Worm (Caenorhabditis elegans): ENCODE data around the gene spp-9.

spp-9 gene

ce11 chrX:11454231-11454630 is 33.4 kb upstream of the spp-9 start, which contains the start of gene F48C5.2:
TSS of gene F48C5.2 (minus strand) at chrX:11454331.
- no peak for TF ChIP-seq ztf-7 (tag; optimal IDR thresholded peaks at IDR 0.05)
- TF ChIP-seq lim-7 (GFP tag; IDR thresholded peaks at IDR 0.05) = no peak
- TF ChIP-seq nhr-237 (tag; optimal IDR thresholded peaks at IDR 0.05) = no peak
- TF ChIP-seq set-16 (GFP tag; IDR thresholded peaks at IDR 0.05) = no peak
- no peak for TF ChIP-seq mep-1 (tag; optimal IDR thresholded peaks at IDR 0.05)
- no peak for TF ChIP-seq madf-5 (GFP tag; IDR thresholded peaks at IDR 0.05)

ce11 chrX:11456665-11457064 is 30.9 kb upstream of the spp-9 start:
- no peak for TF ChIP-seq mes-2 (tag; optimal IDR thresholded peaks at IDR 0.05; ENCODE audit: poor library complexity, severe bottlenecking)
- TF ChIP-seq unc-62 (GFP tag; optimal IDR thresholded peaks at IDR 0.05 in 1 of 2) = peak in 1 of 2 experiments; percentile 91
- no peak for TF ChIP-seq unc-62 (tag; optimal IDR thresholded peaks at IDR 0.05)

ce11 chrX:11461545-11461944 is 26.0 kb upstream of the spp-9 start:
- TF ChIP-seq nhr-48 (tag; optimal IDR thresholded peaks at IDR 0.05) (peak; percentile 18), pqm-1 (tag; optimal IDR thresholded peaks at IDR 0.05) (peak; percentile 19), duxl-1 (tag; optimal IDR thresholded peaks at IDR 0.05; ENCODE audit: poor library complexity) (no peak), hlh-11 (tag; optimal IDR thresholded peaks at IDR 0.05) (peak; percentile 35), hlh-30 (tag; optimal IDR thresholded peaks at IDR 0.05; ENCODE audit: insufficient read depth) (peak; percentile 39)

ce11 chrX:11462112-11462511 is 25.5 kb upstream of the spp-9 start:
- peak; percentile 6; the same call in 1 of the 2 replicates for TF ChIP-seq dmd-6 (GFP tag; IDR thresholded peaks at IDR 0.05)
- TF ChIP-seq mep-1 (tag; optimal IDR thresholded peaks at IDR 0.05) = peak; percentile 9
- peak; percentile 92 for TF ChIP-seq aha-1 (tag)
- TF ChIP-seq unc-62 (GFP tag; optimal IDR thresholded peaks at IDR 0.05 in 1 of 2) = peak in 1 of 2 experiments; percentile 99
- TF ChIP-seq unc-62 (tag; optimal IDR thresholded peaks at IDR 0.05) = no peak
- peak; percentile 1 for TF ChIP-seq mxl-3 (GFP tag; optimal IDR thresholded peaks at IDR 0.05)
- no peak for TF ChIP-seq zag-1 (tag; optimal IDR thresholded peaks at IDR 0.05)
- TF ChIP-seq spr-1 (tag; optimal IDR thresholded peaks at IDR 0.05) = no peak

ce11 chrX:11463005-11463404 is 24.6 kb upstream of the spp-9 start:
- TF ChIP-seq mdl-1 (tag; optimal IDR thresholded peaks at IDR 0.05) (peak in 1 of 2 experiments; percentile 5), aha-1 (tag) (peak; percentile 76), lin-38 (GFP tag; IDR thresholded peaks at IDR 0.05) (no peak), ceh-20 (GFP tag; IDR thresholded peaks at IDR 0.05) (0 out of 2 replicates have a peak, but pooled peaks have one; percentile 13), mep-1 (tag; optimal IDR thresholded peaks at IDR 0.05) (peak; percentile 5)

- TF ChIP-seq dve-1 (tag; optimal IDR thresholded peaks at IDR 0.05; ENCODE audit: insufficient read depth) (no peak), zip-2 (tag; optimal IDR thresholded peaks at IDR 0.05) (no peak), Y5F2A.4 (GFP tag; optimal IDR thresholded peaks at IDR 0.05) (no peak), skn-1 (tag; optimal IDR thresholded peaks at IDR 0.05) (no peak), R02D3.7 (tag; optimal IDR thresholded peaks at IDR 0.05) (no peak), lir-3 (tag; optimal IDR thresholded peaks at IDR 0.05) (no peak), lin-38 (GFP tag; IDR thresholded peaks at IDR 0.05) (no peak), daf-16 (GFP tag; optimal IDR thresholded peaks at IDR 0.05) (peak in 1 of 2 experiments; percentile 28), daf-16 (tag; optimal IDR thresholded peaks at IDR 0.05) (no peak), daf-12 (tag; optimal IDR thresholded peaks at IDR 0.05) (no peak), lin-1 (GFP tag; IDR thresholded peaks at IDR 0.05) (no peak), zfp-2 (tag; optimal IDR thresholded peaks at IDR 0.05) (no peak), D1046.2 (GFP tag; IDR thresholded peaks at IDR 0.05) (no peak), hlh-30 (tag; optimal IDR thresholded peaks at IDR 0.05; ENCODE audit: insufficient read depth) (peak; percentile 43), ceh-62 (tag; optimal IDR thresholded peaks at IDR 0.05) (no peak), nhr-111 (GFP tag; optimal IDR thresholded peaks at IDR 0.05) (no peak), spr-1 (tag; optimal IDR thresholded peaks at IDR 0.05) (no peak), rbr-2 (tag; optimal IDR thresholded peaks at IDR 0.05) (no peak), F37D6.2 (tag; optimal IDR thresholded peaks at IDR 0.05) (no peak), ceh-82 (tag; optimal IDR thresholded peaks at IDR 0.05) (no peak), zfp-3 (GFP tag; conservative IDR thresholded peaks at IDR 0.05) (no peak), nhr-28 (tag; optimal IDR thresholded peaks at IDR 0.05) (peak; percentile 6), hlh-11 (tag; optimal IDR thresholded peaks at IDR 0.05) (peak; percentile 35), mdl-1 (tag; optimal IDR thresholded peaks at IDR 0.05) (no peak), dmd-6 (GFP tag; IDR thresholded peaks at IDR 0.05) (no peak), ztf-7 (tag; optimal IDR thresholded peaks at IDR 0.05) (no peak), nhr-237 (tag; optimal IDR thresholded peaks at IDR 0.05) (no peak)
These were observed 24.0 kb upstream of the spp-9 start for ce11 chrX:11463568-11463967.

All from whole organism, L4 larva.